Fruit fly (Drosophila melanogaster) whole organism, wandering third instar larva: ENCODE results near the gene CG33288.
A peak's percentile ranks its signal among the peaks of the same experiment; 100 is the strongest.

Experiments
- CrebA ChIP-seq: fragments of 200-800 bp; sonication (Bioruptor generic); optimal IDR thresholded peaks from 2 replicates; lab custom pipeline; 2016; ENCODE audit warnings: missing biosample characterization, mild to moderate bottlenecking, missing genetic modification characterization, borderline replicate concordance
- Dfd ChIP-seq: fragments of >200 bp; optimal IDR thresholded peaks from 2 replicates; lab custom pipeline; 2017; ENCODE audit warnings: missing biosample characterization, missing genetic modification characterization
- HLH106 ChIP-seq: fragments of 200-800 bp; optimal IDR thresholded peaks from 3 replicates; lab custom pipeline; 2019; ENCODE audit warnings: missing biosample characterization, mild to moderate bottlenecking, missing genetic modification characterization, moderate library complexity
- Hnf4 ChIP-seq: fragments of 200-800 bp; sonication (Bioruptor generic); optimal IDR thresholded peaks from 2 replicates; lab custom pipeline; 2016; ENCODE audit warnings: missing biosample characterization, mild to moderate bottlenecking, missing genetic modification characterization
- Hr78 ChIP-seq: fragments of >200 bp; optimal IDR thresholded peaks from 2 replicates; lab custom pipeline; 2017; ENCODE audit warnings: missing biosample characterization, missing genetic modification characterization
- Mio ChIP-seq: sonication (Bioruptor generic); optimal IDR thresholded peaks from 2 replicates; lab custom pipeline; 2016; ENCODE audit warnings: missing biosample characterization, missing genetic modification characterization
- Myc ChIP-seq: fragments of >200 bp; optimal IDR thresholded peaks from 2 replicates; lab custom pipeline; 2017
- Sp1 ChIP-seq: fragments of 200-800 bp; sonication (Bioruptor generic); optimal IDR thresholded peaks from 3 replicates; lab custom pipeline; 2019; ENCODE audit warnings: missing biosample characterization, mild to moderate bottlenecking, missing genetic modification characterization, moderate library complexity
- br ChIP-seq: fragments of 200-800 bp; sonication (Bioruptor generic); optimal IDR thresholded peaks from 2 replicates; lab custom pipeline; 2016; ENCODE audit warnings: missing biosample characterization, missing genetic modification characterization
- ey ChIP-seq: fragments of 200-800 bp; sonication (Bioruptor generic); optimal IDR thresholded peaks from 2 replicates; lab custom pipeline; 2016; ENCODE audit warnings: missing biosample characterization, missing genetic modification characterization
- lola ChIP-seq: fragments of >200 bp; optimal IDR thresholded peaks from 2 replicates; lab custom pipeline; 2017; ENCODE audit warnings: missing biosample characterization, missing genetic modification characterization
- pan ChIP-seq: fragments of >200 bp; optimal IDR thresholded peaks from 2 replicates; lab custom pipeline; 2017
- usp ChIP-seq: fragments of >200 bp; optimal IDR thresholded peaks from 2 replicates; lab custom pipeline; 2017; ENCODE audit warnings: missing biosample characterization, missing genetic modification characterization

DNA sequence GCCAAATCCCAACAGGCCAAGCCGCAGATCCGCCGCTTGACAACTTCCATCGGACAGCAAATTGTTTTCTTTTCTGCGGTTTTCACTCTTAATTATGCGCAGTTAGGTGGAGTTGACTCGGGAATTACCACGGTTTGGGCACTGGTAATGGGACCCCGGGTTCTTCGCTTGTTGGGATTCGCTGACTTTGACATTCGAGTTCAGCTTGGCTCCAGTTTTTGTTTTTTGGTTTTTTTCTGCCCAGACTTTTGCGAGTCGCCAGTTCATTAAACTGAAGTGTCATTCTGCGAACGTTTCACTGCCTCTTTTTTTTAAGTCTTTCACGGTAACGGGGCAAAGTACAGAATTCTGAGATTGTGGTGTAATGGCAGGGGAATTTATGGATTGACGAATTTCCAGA is 38.8 kb upstream of the CG33288 start:
- no peak for TF ChIP-seq br (GFP tag; lab: Kevin White, UChicago)
- TF ChIP-seq Hr78 (GFP tag; lab: Kevin White, UChicago), result no peak
- no peak for TF ChIP-seq Hnf4 (GFP tag; lab: Kevin White, UChicago)
- no peak for TF ChIP-seq lola
- peak; percentile 0 for TF ChIP-seq Dfd (GFP tag; lab: Kevin White, UChicago)
- TF ChIP-seq usp, result no peak
- no peak for TF ChIP-seq ey (GFP tag; lab: Kevin White, UChicago)
- TF ChIP-seq pan (lab: Kevin White, UChicago), result no peak
- TF ChIP-seq CrebA (GFP tag; lab: Kevin White, UChicago), result no peak
- no peak for TF ChIP-seq HLH106 (tag; lab: Kevin White, UChicago)
- no peak for TF ChIP-seq Mio (GFP tag; lab: Kevin White, UChicago)
- TF ChIP-seq Myc (lab: Kevin White, UChicago), result no peak
- TF ChIP-seq Sp1 (GFP tag; lab: Kevin White, UChicago), result no peak
